Fruit fly (Drosophila melanogaster) whole organism, embryonic: ENCODE measurements around the gene ssp5.

Source experiments
- CG11695 ChIP-seq: fragments of 200-800 bp; sonication (Bioruptor generic); IDR thresholded peaks from 3 replicates; pipeline ENCODE4 v1.3.6; 2022; ENCODE audit warnings: missing biosample characterization, missing genetic modification characterization
- CG12769 ChIP-seq: fragments of 200-800 bp; sonication (Bioruptor generic); optimal IDR thresholded peaks from 2 replicates; lab custom pipeline; 2019; ENCODE audit warnings: missing biosample characterization, mild to moderate bottlenecking, missing genetic modification characterization, moderate library complexity
- Eip74EF ChIP-seq, 2 experiments: fragments of 200-800 bp in 1 of 2; fragments of >200 bp in 1 of 2; sonication (Bioruptor generic) in 1 of 2; optimal IDR thresholded peaks; 2 replicates each; lab custom pipeline; 2017 to 2019; ENCODE audit warnings: missing biosample characterization in 2 of 2, missing genetic modification characterization in 2 of 2, mild to moderate bottlenecking in 1 of 2, moderate library complexity in 1 of 2
- Jarid2 ChIP-seq: fragments of 200-800 bp; sonication (Bioruptor generic); optimal IDR thresholded peaks from 3 replicates; lab custom pipeline; 2017; ENCODE audit warnings: mild to moderate bottlenecking, missing biosample characterization, missing genetic modification reagents, missing genetic modification characterization
- unpg ChIP-seq: fragments of 200-800 bp; sonication (Bioruptor generic); optimal IDR thresholded peaks from 3 replicates; lab custom pipeline; 2018; ENCODE audit warnings: missing biosample characterization, mild to moderate bottlenecking, missing genetic modification characterization, moderate library complexity

Gene ssp5

DNA sequence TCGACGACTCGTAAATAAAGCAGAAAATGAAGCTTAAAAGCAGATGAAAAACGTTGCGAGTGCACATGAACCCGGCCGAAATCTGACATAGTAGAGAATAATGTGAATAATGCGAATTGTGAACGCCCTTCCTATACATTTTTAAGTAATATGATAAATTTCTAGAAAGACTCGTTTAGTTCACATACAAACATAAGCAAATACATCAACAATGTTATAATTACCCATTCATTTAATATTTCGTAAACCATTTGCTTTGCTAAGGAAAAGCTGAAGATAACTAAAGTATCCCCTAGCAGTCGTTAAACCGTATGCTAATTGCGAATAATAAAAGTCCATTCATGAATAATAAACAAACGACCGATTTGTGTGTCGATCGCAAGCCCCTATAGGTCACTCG, 50.6 kb downstream of the ssp5 start (continued):
- peak; percentile 40 for TF ChIP-seq CG12769 (tag; lab: Kevin White, UChicago)
- no peak for TF ChIP-seq Eip74EF (GFP tag; optimal IDR thresholded peaks at IDR 0.05; lab: Kevin White, UChicago)
- 0 out of 3 replicates have a peak, but pooled peaks have one; percentile 28 for TF ChIP-seq CG11695
- TF ChIP-seq Jarid2 = no peak
- peak; percentile 10 for TF ChIP-seq unpg (GFP tag; lab: Kevin White, UChicago)
